Fruit fly (Drosophila melanogaster) whole organism, embryonic: Measurements from ENCODE around the gene PK2-R2.

ENCODE experiments used
- Adf1 ChIP-seq: fragments of 200-800 bp; sonication (Bioruptor generic); IDR thresholded peaks from 2 replicates; pipeline ENCODE4 v1.3.6; 2022; ENCODE audit warnings: missing biosample characterization, missing genetic modification characterization
- BtbVII ChIP-seq: fragments of 200-800 bp; sonication (Bioruptor generic); optimal IDR thresholded peaks from 3 replicates; lab custom pipeline; 2017; ENCODE audit warnings: missing biosample characterization, mild to moderate bottlenecking, missing genetic modification characterization
- CG1233 ChIP-seq: fragments of 200-800 bp; sonication (Bioruptor generic); optimal IDR thresholded peaks from 4 replicates; lab custom pipeline; 2018; ENCODE audit warnings: missing biosample characterization, mild to moderate bottlenecking, missing genetic modification characterization
- CG12659 ChIP-seq: fragments of 200-800 bp; sonication (Bioruptor generic); optimal IDR thresholded peaks from 3 replicates; lab custom pipeline; 2017; ENCODE audit warnings: mild to moderate bottlenecking, missing biosample characterization, missing genetic modification reagents, missing genetic modification characterization
- CG12744 ChIP-seq: fragments of 200-800 bp; sonication (Bioruptor generic); optimal IDR thresholded peaks from 2 replicates; lab custom pipeline; 2016; ENCODE audit warnings: missing biosample characterization, missing genetic modification characterization
- CG13123 ChIP-seq: fragments of 200-800 bp; sonication (Bioruptor generic); optimal IDR thresholded peaks from 2 replicates; lab custom pipeline; 2016; ENCODE audit warnings: missing biosample characterization, missing genetic modification characterization
- CG13894 ChIP-seq: fragments of 200-800 bp; sonication (Bioruptor generic); optimal IDR thresholded peaks from 3 replicates; lab custom pipeline; 2018; ENCODE audit warnings: missing biosample characterization, mild to moderate bottlenecking, missing genetic modification characterization, moderate library complexity
- CG14050 ChIP-seq: fragments of 200-800 bp; sonication (Bioruptor generic); IDR thresholded peaks from 3 replicates; pipeline ENCODE4 v1.3.6; 2022; ENCODE audit warnings: missing biosample characterization, missing genetic modification characterization
- CG1602 ChIP-seq: fragments of 200-800 bp; sonication (Bioruptor generic); optimal IDR thresholded peaks from 3 replicates; lab custom pipeline; 2016; ENCODE audit warnings: missing biosample characterization, missing genetic modification characterization
- CG18619 ChIP-seq: fragments of 200-800 bp; sonication (Bioruptor generic); optimal IDR thresholded peaks from 3 replicates; lab custom pipeline; 2017; ENCODE audit warnings: missing biosample characterization, mild to moderate bottlenecking, missing genetic modification characterization
- CG2202 ChIP-seq: fragments of 200-800 bp; sonication (Bioruptor generic); optimal IDR thresholded peaks from 2 replicates; lab custom pipeline; 2018; ENCODE audit warnings: missing biosample characterization, mild to moderate bottlenecking, missing genetic modification characterization
- CG4328 ChIP-seq: fragments of 200-800 bp; sonication (Bioruptor generic); optimal IDR thresholded peaks from 3 replicates; lab custom pipeline; 2017; ENCODE audit warnings: missing biosample characterization, missing genetic modification reagents, missing genetic modification characterization
- CG4707 ChIP-seq: fragments of 200-800 bp; sonication (Bioruptor generic); optimal IDR thresholded peaks from 2 replicates; lab custom pipeline; 2018; ENCODE audit warnings: missing biosample characterization, mild to moderate bottlenecking, missing genetic modification characterization, moderate library complexity
- CG4854 ChIP-seq: fragments of 200-800 bp; sonication (Bioruptor generic); optimal IDR thresholded peaks from 2 replicates; lab custom pipeline; 2016; ENCODE audit warnings: missing biosample characterization, missing genetic modification characterization, inconsistent platforms
- CG7839 ChIP-seq: fragments of 200-800 bp; sonication (Bioruptor generic); optimal IDR thresholded peaks from 3 replicates; lab custom pipeline; 2018; ENCODE audit warnings: missing biosample characterization, mild to moderate bottlenecking, missing genetic modification characterization, moderate library complexity
- CG8281 ChIP-seq: fragments of 200-800 bp; sonication (Bioruptor generic); optimal IDR thresholded peaks from 2 replicates; lab custom pipeline; 2018; ENCODE audit warnings: missing biosample characterization, mild to moderate bottlenecking, missing genetic modification characterization, moderate library complexity
- Dll ChIP-seq: fragments of 200-800 bp; sonication (Bioruptor generic); IDR thresholded peaks from 4 replicates; pipeline ENCODE4 v1.3.6; 2022; ENCODE audit warnings: missing biosample characterization, missing genetic modification characterization; ENCODE audit not compliant: partially characterized antibody
- H2.0 ChIP-seq: fragments of 200-800 bp; sonication (Bioruptor generic); IDR thresholded peaks from 2 replicates; pipeline ENCODE4 v1.3.6; 2022; ENCODE audit warnings: missing biosample characterization, missing genetic modification characterization
- Lhr ChIP-seq: fragments of 200-800 bp; sonication (Bioruptor generic); optimal IDR thresholded peaks from 3 replicates; lab custom pipeline; 2017; ENCODE audit warnings: mild to moderate bottlenecking, missing biosample characterization, missing genetic modification reagents, missing genetic modification characterization
- Meics ChIP-seq: fragments of 200-800 bp; sonication (Bioruptor generic); optimal IDR thresholded peaks from 2 replicates; lab custom pipeline; 2017; ENCODE audit warnings: missing biosample characterization, mild to moderate bottlenecking, missing genetic modification characterization
- Mes4 ChIP-seq: fragments of 200-800 bp; sonication (Bioruptor generic); optimal IDR thresholded peaks from 2 replicates; lab custom pipeline; 2016; ENCODE audit warnings: missing biosample characterization, missing genetic modification characterization
- NfI ChIP-seq: fragments of 200-800 bp; sonication (Bioruptor generic); optimal IDR thresholded peaks from 3 replicates; lab custom pipeline; 2018; ENCODE audit warnings: missing biosample characterization, mild to moderate bottlenecking, missing genetic modification characterization, moderate library complexity
- abd-A ChIP-seq: fragments of 200-800 bp; sonication (Bioruptor generic); optimal IDR thresholded peaks from 3 replicates; lab custom pipeline; 2019; ENCODE audit warnings: missing biosample characterization, mild to moderate bottlenecking, missing genetic modification characterization, moderate library complexity
- ato ChIP-seq: fragments of 200-800 bp; sonication (Bioruptor generic); IDR thresholded peaks from 2 replicates; pipeline ENCODE4 v1.3.6; 2022; ENCODE audit warnings: missing biosample characterization, missing genetic modification characterization; ENCODE audit not compliant: partially characterized antibody
- bbx ChIP-seq: fragments of 200-800 bp; sonication (Bioruptor generic); IDR thresholded peaks from 2 replicates; pipeline ENCODE4 v1.3.6; 2022; ENCODE audit warnings: missing biosample characterization, missing genetic modification characterization; ENCODE audit not compliant: partially characterized antibody
- chinmo ChIP-seq: fragments of 200-800 bp; sonication (Bioruptor generic); IDR thresholded peaks from 4 replicates; pipeline ENCODE4 v1.3.6; 2022; ENCODE audit warnings: missing biosample characterization, missing genetic modification characterization; ENCODE audit not compliant: partially characterized antibody
- chn ChIP-seq: fragments of 200-800 bp; sonication (Bioruptor generic); optimal IDR thresholded peaks from 2 replicates; lab custom pipeline; 2016; ENCODE audit warnings: missing biosample characterization, missing genetic modification characterization
- da ChIP-seq: fragments of 200-800 bp; sonication (Bioruptor generic); optimal IDR thresholded peaks from 2 replicates; lab custom pipeline; 2016; ENCODE audit warnings: missing biosample characterization, missing genetic modification characterization
- dpn ChIP-seq, 2 experiments: fragments of 200-800 bp; sonication (Bioruptor generic); optimal IDR thresholded peaks; 3 replicates each; lab custom pipeline; 2016; ENCODE audit warnings: missing biosample characterization in 2 of 2, missing genetic modification characterization in 2 of 2
- esg ChIP-seq: fragments of 200-800 bp; sonication (Bioruptor generic); conservative IDR thresholded peaks from 2 replicates; pipeline ENCODE4 v1.3.6; 2022; ENCODE audit warnings: missing biosample characterization, missing genetic modification characterization
- eve ChIP-seq, 2 experiments: fragments of >200 bp; optimal IDR thresholded peaks; 2 replicates each; lab custom pipeline; 2017; ENCODE audit warnings: missing biosample characterization in 2 of 2, missing genetic modification characterization in 2 of 2
- fd64A ChIP-seq: fragments of 200-800 bp; sonication (Bioruptor generic); optimal IDR thresholded peaks from 3 replicates; lab custom pipeline; 2018; ENCODE audit warnings: missing biosample characterization, mild to moderate bottlenecking, missing genetic modification characterization
- gfzf ChIP-seq: fragments of 200-800 bp; sonication (Bioruptor generic); optimal IDR thresholded peaks from 2 replicates; lab custom pipeline; 2016; ENCODE audit warnings: missing biosample characterization, mild to moderate bottlenecking, missing genetic modification characterization, moderate library complexity
- jigr1 ChIP-seq: fragments of 200-800 bp; sonication (Bioruptor generic); IDR thresholded peaks from 3 replicates; pipeline ENCODE4 v1.3.6; 2022; ENCODE audit warnings: missing biosample characterization, missing genetic modification characterization
- nerfin-1 ChIP-seq: fragments of 200-800 bp; sonication (Bioruptor generic); optimal IDR thresholded peaks from 3 replicates; lab custom pipeline; 2019; ENCODE audit warnings: missing biosample characterization, mild to moderate bottlenecking, missing genetic modification characterization, moderate library complexity
- nom ChIP-seq: fragments of 200-800 bp; sonication (Bioruptor generic); optimal IDR thresholded peaks from 2 replicates; lab custom pipeline; 2017; ENCODE audit warnings: missing biosample characterization, missing genetic modification characterization, mild to moderate bottlenecking, moderate library complexity, missing genetic modification reagents
- onecut ChIP-seq: fragments of 200-800 bp; sonication (Bioruptor generic); IDR thresholded peaks from 2 replicates; pipeline ENCODE4 v1.3.6; 2022; ENCODE audit warnings: missing biosample characterization, missing genetic modification characterization
- pho ChIP-seq: fragments of 200-800 bp; sonication (Bioruptor generic); optimal IDR thresholded peaks from 2 replicates; lab custom pipeline; 2016; ENCODE audit warnings: missing biosample characterization, missing genetic modification characterization
- rib ChIP-seq: fragments of 200-800 bp; sonication (Bioruptor generic); IDR thresholded peaks from 2 replicates; pipeline ENCODE4 v1.3.6; 2022; ENCODE audit warnings: missing biosample characterization, missing genetic modification characterization
- schlank ChIP-seq: fragments of 200-800 bp; sonication (Bioruptor generic); optimal IDR thresholded peaks from 2 replicates; lab custom pipeline; 2018; ENCODE audit warnings: missing biosample characterization, mild to moderate bottlenecking, missing genetic modification characterization
- sd ChIP-seq: fragments of 200-800 bp; sonication (Bioruptor generic); optimal IDR thresholded peaks from 3 replicates; lab custom pipeline; 2018; ENCODE audit warnings: missing biosample characterization, mild to moderate bottlenecking, missing genetic modification characterization, moderate library complexity
- sisA ChIP-seq: fragments of 200-800 bp; sonication (Bioruptor generic); IDR thresholded peaks from 2 replicates; pipeline ENCODE4 v1.3.6; 2022; ENCODE audit warnings: missing biosample characterization, missing genetic modification characterization
- so ChIP-seq: fragments of 200-800 bp; sonication (Bioruptor generic); IDR thresholded peaks from 3 replicates; pipeline ENCODE4 v1.3.6; 2022; ENCODE audit warnings: missing biosample characterization, missing genetic modification characterization
- sqz ChIP-seq: fragments of 200-800 bp; sonication (Bioruptor generic); optimal IDR thresholded peaks from 3 replicates; lab custom pipeline; 2018; ENCODE audit warnings: missing biosample characterization, mild to moderate bottlenecking, missing genetic modification characterization
- tup ChIP-seq: fragments of 200-800 bp; sonication (Bioruptor generic); optimal IDR thresholded peaks from 2 replicates; lab custom pipeline; 2016; ENCODE audit warnings: missing biosample characterization, mild to moderate bottlenecking, missing genetic modification characterization, moderate library complexity
- unc-4 ChIP-seq: fragments of 200-800 bp; sonication (Bioruptor generic); IDR thresholded peaks from 2 replicates; pipeline ENCODE4 v1.3.6; 2022; ENCODE audit warnings: missing biosample characterization, missing genetic modification characterization; ENCODE audit not compliant: partially characterized antibody
- vnd ChIP-seq: fragments of 200-800 bp; sonication (Bioruptor generic); IDR thresholded peaks from 3 replicates; pipeline ENCODE4 v1.3.6; 2022; ENCODE audit warnings: missing biosample characterization, missing genetic modification characterization; ENCODE audit not compliant: partially characterized antibody

Gene PK2-R2

dm6 chr3R:13338030-13338429 lies 4.1 kb upstream of the PK2-R2 start, which contains the start of gene PK2-R1 (continued):
- TF ChIP-seq CG4328, result no peak
- no peak for TF ChIP-seq tup (GFP tag; lab: Kevin White, UChicago)
- no peak for TF ChIP-seq CG1233 (GFP tag; lab: Kevin White, UChicago)
- TF ChIP-seq, all 482 proteins: peak for 0

- no peak for TF ChIP-seq CG2202 (tag; lab: Kevin White, UChicago)
- TF ChIP-seq abd-A (tag; lab: Kevin White, UChicago), result peak; percentile 57
- TF ChIP-seq chinmo (GFP tag; lab: Robert Waterston, UW), result peak; percentile 80; the same call in 2 of the 4 replicates
- TF ChIP-seq sd (tag; lab: Kevin White, UChicago), result peak; percentile 81
- TF ChIP-seq CG1602 (GFP tag; lab: Kevin White, UChicago), result no peak
- TF ChIP-seq sqz (GFP tag; lab: Kevin White, UChicago), result no peak
- peak; percentile 2 for TF ChIP-seq CG13894
These were observed 935 bp downstream of the PK2-R2 start for dm6 chr3R:13333031-13333430.

- TF ChIP-seq schlank (tag; lab: Kevin White, UChicago), result no peak
- no peak for TF ChIP-seq pho (GFP tag; lab: Kevin White, UChicago)
- TF ChIP-seq unc-4 (GFP tag; lab: Robert Waterston, UW), result no peak
- TF ChIP-seq Dll (GFP tag; lab: Robert Waterston, UW), result no peak
- TF ChIP-seq fd64A (GFP tag; lab: Kevin White, UChicago), result no peak
- TF ChIP-seq sisA, result no peak
- no peak for TF ChIP-seq CG8281 (tag; lab: Kevin White, UChicago)
- TF ChIP-seq so (GFP tag; lab: Robert Waterston, UW), result no peak
- TF ChIP-seq esg (GFP tag; lab: Robert Waterston, UW), result no peak
- no peak for TF ChIP-seq chn (GFP tag; lab: Kevin White, UChicago)
- peak; percentile 30 for TF ChIP-seq Mes4
- no peak for TF ChIP-seq dpn (GFP tag; optimal IDR thresholded peaks at IDR 0.05; lab: Kevin White, UChicago)
- TF ChIP-seq onecut (GFP tag; lab: Robert Waterston, UW), result no peak
- TF ChIP-seq H2.0 (GFP tag; lab: Robert Waterston, UW), result no peak
- TF ChIP-seq Lhr (GFP tag; lab: Kevin White, UChicago), result peak; percentile 4
- TF ChIP-seq ato (GFP tag; lab: Robert Waterston, UW), result no peak
- no peak for TF ChIP-seq bbx (GFP tag; lab: Robert Waterston, UW)
- TF ChIP-seq BtbVII (GFP tag; lab: Kevin White, UChicago), result no peak
- TF ChIP-seq Adf1, result no peak
- peak; percentile 39 for TF ChIP-seq CG7839 (tag; lab: Kevin White, UChicago)
- TF ChIP-seq jigr1, result no peak
- TF ChIP-seq nerfin-1 (tag; lab: Kevin White, UChicago), result no peak
- peak; percentile 31 for TF ChIP-seq CG12744 (GFP tag; lab: Kevin White, UChicago)
- TF ChIP-seq CG4854 (GFP tag; lab: Kevin White, UChicago), result no peak
- peak; percentile 31 for TF ChIP-seq Meics
- no peak for TF ChIP-seq rib (GFP tag; lab: Robert Waterston, UW)
- no peak for TF ChIP-seq vnd (GFP tag; lab: Robert Waterston, UW)
- TF ChIP-seq gfzf, result no peak
- no peak for TF ChIP-seq nom (GFP tag; lab: Kevin White, UChicago)
- peak; percentile 51 for TF ChIP-seq CG4707 (GFP tag; lab: Kevin White, UChicago)
- peak; percentile 21 for TF ChIP-seq CG18619 (GFP tag; lab: Kevin White, UChicago)
- TF ChIP-seq da (GFP tag; lab: Kevin White, UChicago), result no peak
- TF ChIP-seq NfI (GFP tag; lab: Kevin White, UChicago), result peak; percentile 66
- TF ChIP-seq CG13123 (GFP tag; lab: Kevin White, UChicago), result no peak
- TF ChIP-seq eve (GFP tag; optimal IDR thresholded peaks at IDR 0.05; lab: Kevin White, UChicago), result no peak
- TF ChIP-seq CG14050 (GFP tag; lab: Robert Waterston, UW), result no peak
- TF ChIP-seq CG12659 (GFP tag; lab: Kevin White, UChicago), result peak; percentile 8
These were observed 14.1 kb downstream of the PK2-R2 start for dm6 chr3R:13319873-13320272.
